Fruit fly (Drosophila melanogaster) S2 (cell line): ENCODE data around the gene Nf-YA.

ENCODE experiments used
- CG8478 ChIP-seq: fragments of >200 bp; optimal IDR thresholded peaks from 2 replicates; lab custom pipeline; 2018
- CTCF ChIP-seq, 2 experiments: fragments of >200 bp; optimal IDR thresholded peaks; 2 replicates each; lab custom pipeline; 2018

DNA sequence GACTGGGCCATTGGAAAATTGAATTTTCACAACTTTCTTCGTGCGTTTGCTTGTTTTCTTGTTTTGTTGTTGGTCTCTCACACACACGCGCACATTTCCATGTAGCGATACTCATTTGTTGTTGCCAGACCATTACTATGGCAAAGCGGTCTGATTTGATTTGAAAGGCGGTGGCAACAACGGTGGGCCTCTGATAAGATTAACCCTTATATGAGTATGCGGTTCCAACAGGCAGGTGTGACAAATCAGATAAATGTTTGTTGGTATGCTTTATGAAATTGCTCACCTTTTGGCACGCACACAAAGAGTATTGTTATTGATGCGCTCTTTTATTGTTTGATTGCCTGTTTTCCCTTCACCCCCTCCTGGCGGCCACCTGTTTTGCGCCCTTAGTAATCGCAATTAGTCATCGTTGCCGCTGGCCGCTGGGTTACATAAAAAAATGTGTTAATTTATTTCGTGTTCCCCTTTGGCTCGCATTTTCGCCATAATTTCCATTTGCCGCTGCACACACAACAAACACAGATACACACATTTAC, 5.2 kb upstream of the Nf-YA start:
- TF ChIP-seq CG8478 (lab: Kevin White, UChicago) (no peak), CTCF (optimal IDR thresholded peaks at IDR 0.05; lab: Kevin White, UChicago) (no peak)
